Fruit fly (Drosophila melanogaster) whole organism, embryonic: Measurements from ENCODE around the gene PNKP.

Experiments used
- CG10209 ChIP-seq: fragments of 200-800 bp; sonication (Bioruptor generic); optimal IDR thresholded peaks from 3 replicates; lab custom pipeline; 2017; ENCODE audit warnings: missing biosample characterization, mild to moderate bottlenecking, missing genetic modification characterization, missing genetic modification reagents
- CG10267 ChIP-seq: fragments of 200-800 bp; sonication (Bioruptor generic); optimal IDR thresholded peaks from 2 replicates; lab custom pipeline; 2018; ENCODE audit warnings: missing biosample characterization, mild to moderate bottlenecking, missing genetic modification characterization, moderate library complexity
- CG12104 ChIP-seq: fragments of 200-800 bp; sonication (Bioruptor generic); optimal IDR thresholded peaks from 3 replicates; lab custom pipeline; 2016; ENCODE audit warnings: missing biosample characterization, missing genetic modification characterization
- CG12219 ChIP-seq: fragments of 200-800 bp; sonication (Bioruptor generic); optimal IDR thresholded peaks from 3 replicates; lab custom pipeline; 2018; ENCODE audit warnings: missing biosample characterization, mild to moderate bottlenecking, missing genetic modification characterization
- CG13123 ChIP-seq: fragments of 200-800 bp; sonication (Bioruptor generic); optimal IDR thresholded peaks from 2 replicates; lab custom pipeline; 2016; ENCODE audit warnings: missing biosample characterization, missing genetic modification characterization
- CG13775 ChIP-seq: fragments of 200-800 bp; sonication (Bioruptor generic); optimal IDR thresholded peaks from 3 replicates; lab custom pipeline; 2017; ENCODE audit warnings: missing biosample characterization, mild to moderate bottlenecking, missing genetic modification characterization
- CG15514 ChIP-seq: fragments of 200-800 bp; sonication (Bioruptor generic); optimal IDR thresholded peaks from 3 replicates; lab custom pipeline; 2017; ENCODE audit warnings: missing biosample characterization, missing genetic modification characterization, mild to moderate bottlenecking, moderate library complexity, missing genetic modification reagents
- CG16863 ChIP-seq: fragments of 200-800 bp; sonication (Bioruptor generic); optimal IDR thresholded peaks from 3 replicates; lab custom pipeline; 2016; ENCODE audit warnings: missing biosample characterization, missing genetic modification characterization
- CG17186 ChIP-seq: fragments of 200-800 bp; sonication (Bioruptor generic); optimal IDR thresholded peaks from 3 replicates; lab custom pipeline; 2017; ENCODE audit warnings: missing biosample characterization, missing genetic modification reagents, missing genetic modification characterization
- CG17568 ChIP-seq: fragments of 200-800 bp; sonication (Bioruptor generic); optimal IDR thresholded peaks from 2 replicates; lab custom pipeline; 2018; ENCODE audit warnings: missing biosample characterization, mild to moderate bottlenecking, missing genetic modification characterization, moderate library complexity
- CG18011 ChIP-seq: fragments of 200-800 bp; sonication (Bioruptor generic); optimal IDR thresholded peaks from 2 replicates; lab custom pipeline; 2017; ENCODE audit warnings: missing biosample characterization, missing genetic modification characterization, mild to moderate bottlenecking, moderate library complexity, missing genotype
- CG1832 ChIP-seq: fragments of 200-800 bp; sonication (Bioruptor generic); optimal IDR thresholded peaks from 2 replicates; lab custom pipeline; 2017; ENCODE audit warnings: missing biosample characterization, mild to moderate bottlenecking, missing genetic modification characterization, inconsistent platforms
- CG18599 ChIP-seq: fragments of 200-800 bp; sonication (Bioruptor generic); optimal IDR thresholded peaks from 3 replicates; lab custom pipeline; 2017; ENCODE audit warnings: missing biosample characterization, missing genetic modification characterization, mild to moderate bottlenecking, moderate library complexity, missing genetic modification reagents
- CG2875 ChIP-seq: fragments of 200-800 bp; sonication (Bioruptor generic); optimal IDR thresholded peaks from 2 replicates; lab custom pipeline; 2017; ENCODE audit warnings: missing biosample characterization, mild to moderate bottlenecking, missing genetic modification characterization, missing genetic modification reagents
- CG2889 ChIP-seq: fragments of 200-800 bp; sonication (Bioruptor generic); IDR thresholded peaks from 3 replicates; pipeline ENCODE4 v1.3.6; 2022; ENCODE audit warnings: missing biosample characterization, missing genetic modification characterization
- CG32767 ChIP-seq: fragments of 200-800 bp; sonication (Bioruptor generic); IDR thresholded peaks from 2 replicates; pipeline ENCODE4 v1.3.6; 2022; ENCODE audit warnings: missing biosample characterization, missing genetic modification characterization
- CG4424 ChIP-seq: fragments of 200-800 bp; sonication (Bioruptor generic); optimal IDR thresholded peaks from 3 replicates; lab custom pipeline; 2016; ENCODE audit warnings: missing biosample characterization, missing genetic modification characterization
- CG5953 ChIP-seq: fragments of 200-800 bp; sonication (Bioruptor generic); IDR thresholded peaks from 2 replicates; pipeline ENCODE4 v1.3.6; 2022; ENCODE audit warnings: missing biosample characterization, missing genetic modification characterization
- CTCF ChIP-seq: fragments of 200-800 bp; sonication (Bioruptor generic); optimal IDR thresholded peaks from 2 replicates; lab custom pipeline; 2017; ENCODE audit warnings: missing biosample characterization, mild to moderate bottlenecking, missing genetic modification characterization, moderate library complexity
- Camta ChIP-seq: fragments of 200-800 bp; sonication (Bioruptor generic); optimal IDR thresholded peaks from 2 replicates; lab custom pipeline; 2016; ENCODE audit warnings: missing biosample characterization, missing genetic modification characterization
- Chrac-16 ChIP-seq: fragments of 200-800 bp; sonication (Bioruptor generic); optimal IDR thresholded peaks from 3 replicates; lab custom pipeline; 2016; ENCODE audit warnings: missing biosample characterization, missing genetic modification characterization
- E2f1 ChIP-seq: fragments of 200-800 bp; sonication (Bioruptor generic); IDR thresholded peaks from 2 replicates; pipeline ENCODE4 v1.3.6; 2022; ENCODE audit warnings: missing biosample characterization, missing genetic modification characterization
- Fer3 ChIP-seq: fragments of 200-800 bp; sonication (Bioruptor generic); optimal IDR thresholded peaks from 2 replicates; lab custom pipeline; 2018; ENCODE audit warnings: missing biosample characterization, mild to moderate bottlenecking, missing genetic modification characterization, moderate library complexity
- Gug ChIP-seq: fragments of 200-800 bp; sonication (Bioruptor generic); IDR thresholded peaks from 4 replicates; pipeline ENCODE4 v1.3.6; 2022; ENCODE audit warnings: missing biosample characterization, missing genetic modification characterization
- HmgZ ChIP-seq: fragments of 200-800 bp; sonication (Bioruptor generic); optimal IDR thresholded peaks from 2 replicates; lab custom pipeline; 2018; ENCODE audit warnings: missing biosample characterization, mild to moderate bottlenecking, missing genetic modification characterization
- Hsf ChIP-seq: fragments of 200-800 bp; sonication (Bioruptor generic); optimal IDR thresholded peaks from 3 replicates; lab custom pipeline; 2016; ENCODE audit warnings: missing biosample characterization, missing genetic modification characterization
- Lhr ChIP-seq: fragments of 200-800 bp; sonication (Bioruptor generic); optimal IDR thresholded peaks from 3 replicates; lab custom pipeline; 2017; ENCODE audit warnings: mild to moderate bottlenecking, missing biosample characterization, missing genetic modification reagents, missing genetic modification characterization
- Max ChIP-seq: fragments of 200-800 bp; sonication (Bioruptor generic); optimal IDR thresholded peaks from 2 replicates; lab custom pipeline; 2016; ENCODE audit warnings: missing biosample characterization, mild to moderate bottlenecking, missing genetic modification characterization
- Meics ChIP-seq: fragments of 200-800 bp; sonication (Bioruptor generic); optimal IDR thresholded peaks from 2 replicates; lab custom pipeline; 2017; ENCODE audit warnings: missing biosample characterization, mild to moderate bottlenecking, missing genetic modification characterization
- Nf-YA ChIP-seq: fragments of 200-800 bp; sonication (Bioruptor generic); IDR thresholded peaks from 2 replicates; pipeline ENCODE4 v1.3.6; 2022; ENCODE audit warnings: missing biosample characterization, missing genetic modification characterization
- Opbp ChIP-seq: fragments of 200-800 bp; sonication (Bioruptor generic); IDR thresholded peaks from 3 replicates; pipeline ENCODE4 v1.3.6; 2022; ENCODE audit warnings: missing biosample characterization, missing genetic modification characterization; ENCODE audit not compliant: partially characterized antibody
- Stat92E ChIP-seq, 3 experiments: fragments of >200 bp in 2 of 3; fragments of 200-800 bp in 1 of 3; sonication (Bioruptor generic) in 1 of 3; optimal IDR thresholded peaks; 2 replicates each; lab custom pipeline; 2017 to 2019; ENCODE audit warnings: missing biosample characterization in 3 of 3, missing genetic modification characterization in 3 of 3, mild to moderate bottlenecking in 1 of 3, moderate library complexity in 1 of 3
- TFAM ChIP-seq: fragments of 200-800 bp; sonication (Bioruptor generic); optimal IDR thresholded peaks from 2 replicates; lab custom pipeline; 2017; ENCODE audit warnings: missing biosample characterization, missing genetic modification characterization, inconsistent platforms
- Vsx1 ChIP-seq: fragments of 200-800 bp; sonication (Bioruptor generic); optimal IDR thresholded peaks from 2 replicates; lab custom pipeline; 2017; ENCODE audit warnings: missing biosample characterization, mild to moderate bottlenecking, missing genetic modification characterization, missing genetic modification reagents
- al ChIP-seq: fragments of 200-800 bp; sonication (Bioruptor generic); IDR thresholded peaks from 2 replicates; pipeline ENCODE4 v1.3.6; 2022; ENCODE audit warnings: missing biosample characterization, missing genetic modification characterization
- cato ChIP-seq: fragments of 200-800 bp; sonication (Bioruptor generic); optimal IDR thresholded peaks from 2 replicates; lab custom pipeline; 2016; ENCODE audit warnings: missing biosample characterization, missing genetic modification characterization, borderline replicate concordance
- emc ChIP-seq: fragments of 200-800 bp; sonication (Bioruptor generic); optimal IDR thresholded peaks from 2 replicates; lab custom pipeline; 2016; ENCODE audit warnings: missing biosample characterization, missing genetic modification characterization
- insv ChIP-seq, 2 experiments: fragments of 200-800 bp; sonication (Bioruptor generic); optimal IDR thresholded peaks; 3 replicates each; lab custom pipeline; 2016 to 2018; ENCODE audit warnings: missing biosample characterization in 2 of 2, missing genetic modification characterization in 2 of 2
- lilli ChIP-seq: fragments of 200-800 bp; sonication (Bioruptor generic); optimal IDR thresholded peaks from 3 replicates; lab custom pipeline; 2016; ENCODE audit warnings: missing biosample characterization, missing genetic modification characterization
- oc ChIP-seq: fragments of 200-800 bp; sonication (Bioruptor generic); optimal IDR thresholded peaks from 2 replicates; lab custom pipeline; 2018; ENCODE audit warnings: missing biosample characterization, mild to moderate bottlenecking, missing genetic modification characterization, moderate library complexity
- rib ChIP-seq: fragments of 200-800 bp; sonication (Bioruptor generic); IDR thresholded peaks from 2 replicates; pipeline ENCODE4 v1.3.6; 2022; ENCODE audit warnings: missing biosample characterization, missing genetic modification characterization
- run ChIP-seq: fragments of 200-800 bp; sonication (Bioruptor generic); optimal IDR thresholded peaks from 3 replicates; lab custom pipeline; 2018; ENCODE audit warnings: missing biosample characterization, mild to moderate bottlenecking, missing genetic modification characterization
- sim ChIP-seq: fragments of 200-800 bp; sonication (Bioruptor generic); IDR thresholded peaks from 2 replicates; pipeline ENCODE4 v1.3.6; 2022; ENCODE audit warnings: missing biosample characterization, missing genetic modification characterization
- sob ChIP-seq: fragments of 200-800 bp; sonication (Bioruptor generic); IDR thresholded peaks from 2 replicates; pipeline ENCODE4 v1.3.6; 2022; ENCODE audit warnings: missing biosample characterization, missing genetic modification characterization
- sqz ChIP-seq: fragments of 200-800 bp; sonication (Bioruptor generic); optimal IDR thresholded peaks from 3 replicates; lab custom pipeline; 2018; ENCODE audit warnings: missing biosample characterization, mild to moderate bottlenecking, missing genetic modification characterization
- stc ChIP-seq: fragments of 200-800 bp; sonication (Bioruptor generic); IDR thresholded peaks from 2 replicates; pipeline ENCODE4 v1.3.6; 2022; ENCODE audit warnings: missing biosample characterization, missing genetic modification characterization
- unc-4 ChIP-seq: fragments of 200-800 bp; sonication (Bioruptor generic); IDR thresholded peaks from 2 replicates; pipeline ENCODE4 v1.3.6; 2022; ENCODE audit warnings: missing biosample characterization, missing genetic modification characterization; ENCODE audit not compliant: partially characterized antibody
- z ChIP-seq: fragments of 200-800 bp; sonication (Bioruptor generic); IDR thresholded peaks from 3 replicates; pipeline ENCODE4 v1.3.6; 2022; ENCODE audit warnings: missing biosample characterization, missing genetic modification characterization
- zen ChIP-seq: fragments of 200-800 bp; sonication (Bioruptor generic); optimal IDR thresholded peaks from 3 replicates; lab custom pipeline; 2018; ENCODE audit warnings: missing biosample characterization, mild to moderate bottlenecking, missing genetic modification characterization, moderate library complexity

The PNKP gene

dm6 chr3R:8333768-8334470 is 9.4 kb downstream of the PNKP start, which contains the start of gene Poxm (continued):
- TF ChIP-seq CG5953 (0 out of 2 replicates have a peak, but pooled peaks have one; percentile 42), sim (peak; percentile 58; the same call in 1 of the 2 replicates), stc (peak; percentile 81), CG10209 (GFP tag; lab: Kevin White, UChicago) (peak; percentile 91), zen (tag; lab: Kevin White, UChicago) (peak; percentile 91), Hsf (GFP tag; lab: Kevin White, UChicago) (peak; percentile 82), sob (GFP tag; lab: Robert Waterston, UW) (peak; percentile 85), oc (tag; lab: Kevin White, UChicago) (peak; percentile 78), run (tag; lab: Kevin White, UChicago) (peak; percentile 77), CG1832 (GFP tag; lab: Kevin White, UChicago) (peak; percentile 34), Max (GFP tag; lab: Kevin White, UChicago) (peak; percentile 78), z (GFP tag; lab: Robert Waterston, UW) (peak; percentile 7; the same call in 1 of the 3 replicates), Stat92E (GFP tag; optimal IDR thresholded peaks at IDR 0.05; lab: Kevin White, UChicago) (peak in 1 of 3 experiments; percentile 88), CG13123 (GFP tag; lab: Kevin White, UChicago) (peak; percentile 74), Meics (GFP tag; lab: Kevin White, UChicago) (peak; percentile 87), al (peak; percentile 84), rib (GFP tag; lab: Robert Waterston, UW) (no peak), Gug (peak; percentile 94), E2f1 (GFP tag; lab: Robert Waterston, UW) (peak; percentile 91), CG2889 (GFP tag; lab: Robert Waterston, UW) (0 out of 3 replicates have a peak, but pooled peaks have one; percentile 51), CG2875 (peak; percentile 85), CG12104 (GFP tag; lab: Kevin White, UChicago) (peak; percentile 87), CG17568 (GFP tag; lab: Kevin White, UChicago) (peak; percentile 56), CG13775 (GFP tag; lab: Kevin White, UChicago) (peak; percentile 87), CG18599 (peak; percentile 79), HmgZ (tag; lab: Kevin White, UChicago) (peak; percentile 38), CG12219 (peak; percentile 57), Chrac-16 (GFP tag; lab: Kevin White, UChicago) (peak; percentile 87), Fer3 (tag; lab: Kevin White, UChicago) (peak; percentile 80), lilli (GFP tag; lab: Kevin White, UChicago) (peak; percentile 81), CG10267 (tag; lab: Kevin White, UChicago) (peak; percentile 86), Lhr (GFP tag; lab: Kevin White, UChicago) (peak; percentile 69), Camta (GFP tag; lab: Kevin White, UChicago) (peak; percentile 66), emc (no peak), unc-4 (GFP tag; lab: Robert Waterston, UW) (no peak), TFAM (GFP tag; lab: Kevin White, UChicago) (peak; percentile 59), CTCF (GFP tag; lab: Kevin White, UChicago) (peak; percentile 1), Nf-YA (GFP tag; lab: Robert Waterston, UW) (peak; percentile 21; the same call in 1 of the 2 replicates), CG32767 (GFP tag; lab: Robert Waterston, UW) (peak; percentile 82; the same call in 1 of the 2 replicates), CG17186 (GFP tag; lab: Kevin White, UChicago) (peak; percentile 49), CG15514 (GFP tag; lab: Kevin White, UChicago) (peak; percentile 21), cato (GFP tag; lab: Kevin White, UChicago) (peak; percentile 89), CG4424 (GFP tag; lab: Kevin White, UChicago) (peak; percentile 95), Vsx1 (GFP tag; lab: Kevin White, UChicago) (peak; percentile 69), Opbp (GFP tag; lab: Robert Waterston, UW) (no peak), insv (GFP tag; optimal IDR thresholded peaks at IDR 0.05; lab: Kevin White, UChicago) (peak in 1 of 2 experiments; percentile 19), CG16863 (GFP tag; lab: Kevin White, UChicago) (peak; percentile 66), CG18011 (GFP tag; lab: Kevin White, UChicago) (no peak), sqz (GFP tag; lab: Kevin White, UChicago) (peak; percentile 90)
